Worm (Caenorhabditis elegans): ENCODE data around the gene arrd-24.

DNA sequence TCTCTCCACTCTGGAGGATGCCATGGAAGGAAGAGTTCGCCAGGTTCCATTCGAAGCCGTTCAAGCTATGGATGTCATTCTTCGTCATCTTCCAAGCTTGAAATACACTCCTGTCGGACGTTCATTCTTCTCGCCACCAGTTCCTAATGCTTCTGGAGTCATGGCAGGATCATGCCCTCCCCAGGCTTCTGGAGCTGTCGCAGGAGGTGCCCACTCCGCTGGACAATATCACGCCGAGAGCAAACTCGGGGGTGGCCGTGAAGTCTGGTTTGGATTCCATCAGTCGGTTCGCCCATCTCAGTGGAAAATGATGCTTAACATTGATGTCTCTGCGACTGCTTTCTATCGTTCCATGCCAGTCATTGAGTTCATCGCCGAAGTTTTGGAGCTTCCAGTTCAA lies 28.0 kb downstream of the arrd-24 start:
- TF ChIP-seq jun-1 (tag; optimal IDR thresholded peaks at IDR 0.05) (no peak), pha-4 (tag; optimal IDR thresholded peaks at IDR 0.05) (no peak), nhr-237 (tag; optimal IDR thresholded peaks at IDR 0.05) (no peak), nfya-1 (tag; optimal IDR thresholded peaks at IDR 0.05; ENCODE audit: insufficient read depth) (no peak), nhr-77 (tag; optimal IDR thresholded peaks at IDR 0.05) (no peak)
